Worm (Caenorhabditis elegans) whole organism, young adult: ENCODE results near the gene K03B8.14.

Source experiments
- B0019.2 ChIP-seq: fragments of 200-800 bp; sonication (Bioruptor generic); conservative IDR thresholded peaks from 2 replicates; pipeline ENCODE4 v1.3.6; 2022; ENCODE audit warnings: missing genetic modification reagents, missing genetic modification characterization, missing compliant biosample characterization
- B0336.3 ChIP-seq: fragments of 200-800 bp; sonication (Bioruptor generic); IDR thresholded peaks from 2 replicates; pipeline ENCODE4 v1.3.6; 2022; ENCODE audit warnings: missing genetic modification characterization, missing compliant biosample characterization
- D2030.7 ChIP-seq: fragments of 200-800 bp; sonication (Bioruptor generic); IDR thresholded peaks from 2 replicates; pipeline ENCODE4 v1.3.6; 2022; ENCODE audit warnings: missing genetic modification reagents, missing genetic modification characterization, missing compliant biosample characterization
- F22D6.2 ChIP-seq: sonication (generic microtip); optimal IDR thresholded peaks from 2 replicates; lab custom pipeline; 2016; ENCODE audit warnings: mild to moderate bottlenecking, missing genetic modification characterization, missing compliant biosample characterization
- F39B2.1 ChIP-seq: fragments of 200-800 bp; sonication (Bioruptor generic); IDR thresholded peaks from 2 replicates; pipeline ENCODE4 v1.3.6; 2022; ENCODE audit warnings: missing genetic modification reagents, missing genetic modification characterization, missing compliant biosample characterization
- K11D2.4 ChIP-seq: fragments of 200-800 bp; sonication (Bioruptor generic); IDR thresholded peaks from 2 replicates; pipeline ENCODE4 v1.3.6; 2022; ENCODE audit warnings: missing genetic modification reagents, missing genetic modification characterization, missing compliant biosample characterization
- T07F8.4 ChIP-seq: sonication (generic microtip); optimal IDR thresholded peaks from 2 replicates; lab custom pipeline; 2016; ENCODE audit warnings: mild to moderate bottlenecking, missing genetic modification characterization, moderate library complexity, missing compliant biosample characterization
- T26A5.8 ChIP-seq: sonication (generic microtip); optimal IDR thresholded peaks from 2 replicates; lab custom pipeline; 2016; ENCODE audit warnings: missing genetic modification characterization, missing compliant biosample characterization
- Y56A3A.18 ChIP-seq: fragments of 200-800 bp; sonication (Bioruptor generic); IDR thresholded peaks from 2 replicates; pipeline ENCODE4 v1.3.6; 2022; ENCODE audit warnings: missing genetic modification reagents, missing genetic modification characterization, missing compliant biosample characterization
- Y67H2A.10 ChIP-seq: fragments of 200-800 bp; sonication (Bioruptor generic); conservative IDR thresholded peaks from 2 replicates; pipeline ENCODE4 v1.3.6; 2022; ENCODE audit warnings: missing genetic modification reagents, missing genetic modification characterization, missing compliant biosample characterization
- aptf-2 ChIP-seq: fragments of 200-800 bp; sonication (Bioruptor generic); conservative IDR thresholded peaks from 2 replicates; pipeline ENCODE4 v1.3.6; 2022; ENCODE audit warnings: missing genetic modification reagents, missing genetic modification characterization, missing compliant biosample characterization
- bed-1 ChIP-seq: fragments of 200-800 bp; sonication (Bioruptor generic); IDR thresholded peaks from 2 replicates; pipeline ENCODE4 v1.3.6; 2022; ENCODE audit warnings: missing genetic modification reagents, missing genetic modification characterization, missing compliant biosample characterization
- cebp-1 ChIP-seq, 2 experiments: fragments of 200-800 bp in 1 of 2; sonication (Bioruptor generic) in 1 of 2; sonication (generic microtip) in 1 of 2; IDR thresholded peaks in 1 of 2; optimal IDR thresholded peaks in 1 of 2; 2 replicates each; pipeline versions ENCODE4 v1.3.6 to Lab custom; 2017 to 2022; ENCODE audit warnings: missing compliant biosample characterization in 2 of 2, missing genetic modification characterization in 2 of 2, mild to moderate bottlenecking in 1 of 2, missing genetic modification reagents in 1 of 2, moderate library complexity in 1 of 2
- ceh-27 ChIP-seq: fragments of 200-800 bp; sonication (Bioruptor generic); optimal IDR thresholded peaks from 2 replicates; lab custom pipeline; 2018; ENCODE audit warnings: mild to moderate bottlenecking, missing genetic modification characterization, moderate library complexity, missing compliant biosample characterization
- ceh-58 ChIP-seq: fragments of 200-800 bp; sonication (Bioruptor generic); IDR thresholded peaks from 2 replicates; pipeline ENCODE4 v1.3.6; 2022; ENCODE audit warnings: missing genetic modification characterization, missing compliant biosample characterization
- ceh-79 ChIP-seq: sonication (generic microtip); optimal IDR thresholded peaks from 2 replicates; lab custom pipeline; 2017; ENCODE audit warnings: mild to moderate bottlenecking, missing genetic modification characterization, missing compliant biosample characterization
- dpff-1 ChIP-seq: sonication (generic microtip); optimal IDR thresholded peaks from 2 replicates; lab custom pipeline; 2017; ENCODE audit warnings: mild to moderate bottlenecking, missing genetic modification characterization, missing compliant biosample characterization
- hlh-12 ChIP-seq: sonication (generic microtip); optimal IDR thresholded peaks from 2 replicates; lab custom pipeline; 2016; ENCODE audit warnings: missing genetic modification characterization, missing compliant biosample characterization
- hlh-26 ChIP-seq: fragments of 200-800 bp; sonication (Bioruptor generic); conservative IDR thresholded peaks from 2 replicates; pipeline ENCODE4 v1.3.6; 2022; ENCODE audit warnings: missing genetic modification reagents, missing genetic modification characterization, missing compliant biosample characterization
- hrde-1 ChIP-seq: sonication (generic microtip); optimal IDR thresholded peaks from 2 replicates; lab custom pipeline; 2016; ENCODE audit warnings: missing genetic modification characterization, mild to moderate bottlenecking, missing compliant biosample characterization, moderate library complexity, missing genotype, missing genetic modification reagents, borderline replicate concordance
- let-526 ChIP-seq: fragments of 200-800 bp; sonication (Bioruptor generic); IDR thresholded peaks from 2 replicates; pipeline ENCODE4 v1.3.6; 2022; ENCODE audit warnings: missing genetic modification reagents, missing genetic modification characterization, missing compliant biosample characterization
- lin-35 ChIP-seq, 3 experiments: fragments of 150-350 bp in 2 of 3; sonication (generic microtip) in 1 of 3; optimal IDR thresholded peaks; 2 replicates each; lab custom pipeline; 2014 to 2018; ENCODE audit warnings: missing biosample characterization in 3 of 3, missing genetic modification characterization in 3 of 3, missing genetic modification reagents in 3 of 3
- madf-8 ChIP-seq: fragments of 200-800 bp; sonication (Bioruptor generic); conservative IDR thresholded peaks from 2 replicates; pipeline ENCODE4 v1.3.6; 2022; ENCODE audit warnings: missing genetic modification reagents, missing genetic modification characterization, missing compliant biosample characterization
- nfya-1 ChIP-seq: sonication (generic microtip); optimal IDR thresholded peaks from 2 replicates; lab custom pipeline; 2017; ENCODE audit warnings: antibody characterized with exemption, missing compliant biosample characterization, missing genetic modification characterization, borderline replicate concordance; ENCODE audit not compliant: insufficient read depth
- nhr-27 ChIP-seq: fragments of 200-800 bp; sonication (Bioruptor generic); optimal IDR thresholded peaks from 2 replicates; lab custom pipeline; 2018; ENCODE audit warnings: mild to moderate bottlenecking, missing genetic modification characterization, moderate library complexity, missing compliant biosample characterization
- nhr-90 ChIP-seq: sonication (generic microtip); optimal IDR thresholded peaks from 2 replicates; lab custom pipeline; 2016; ENCODE audit warnings: missing genotype, mild to moderate bottlenecking, missing genetic modification characterization, missing compliant biosample characterization
- rcor-1 ChIP-seq: fragments of 200-800 bp; sonication (Bioruptor generic); IDR thresholded peaks from 2 replicates; pipeline ENCODE4 v1.3.6; 2022; ENCODE audit warnings: missing genetic modification reagents, missing genetic modification characterization, missing compliant biosample characterization
- rpc-1 ChIP-seq, 2 experiments: fragments of 150-350 bp in 1 of 2; sonication (generic microtip) in 1 of 2; optimal IDR thresholded peaks; 2 replicates each; lab custom pipeline; 2014 to 2018; ENCODE audit warnings: missing biosample characterization in 1 of 2, missing genetic modification characterization in 1 of 2, missing genetic modification reagents in 1 of 2, missing genotype in 1 of 2
- snpc-1.1 ChIP-seq: sonication (generic microtip); optimal IDR thresholded peaks from 2 replicates; lab custom pipeline; 2017; ENCODE audit warnings: missing genetic modification characterization, mild to moderate bottlenecking, missing compliant biosample characterization, antibody characterized with exemption, moderate library complexity, missing genotype, missing genetic modification reagents; ENCODE audit not compliant: insufficient read depth
- snpc-1.3 ChIP-seq: sonication (generic microtip); optimal IDR thresholded peaks from 2 replicates; lab custom pipeline; 2017; ENCODE audit warnings: missing genetic modification characterization, mild to moderate bottlenecking, missing compliant biosample characterization, antibody characterized with exemption, moderate library complexity, missing genotype, missing genetic modification reagents; ENCODE audit not compliant: insufficient read depth
- somi-1 ChIP-seq: fragments of 200-800 bp; sonication (Bioruptor generic); optimal IDR thresholded peaks from 2 replicates; lab custom pipeline; 2018; ENCODE audit warnings: mild to moderate bottlenecking, missing genetic modification characterization, missing compliant biosample characterization
- zfh-2 ChIP-seq: fragments of 200-800 bp; sonication (Bioruptor generic); conservative IDR thresholded peaks from 2 replicates; pipeline ENCODE4 v1.3.6; 2022; ENCODE audit warnings: missing genetic modification reagents, missing genetic modification characterization, missing compliant biosample characterization
- ztf-22 ChIP-seq: fragments of 200-800 bp; sonication (Bioruptor generic); optimal IDR thresholded peaks from 2 replicates; lab custom pipeline; 2018; ENCODE audit warnings: mild to moderate bottlenecking, missing genetic modification characterization, moderate library complexity, missing compliant biosample characterization
- ztf-25 ChIP-seq: fragments of 200-800 bp; sonication (Bioruptor generic); IDR thresholded peaks from 2 replicates; pipeline ENCODE4 v1.3.6; 2022; ENCODE audit warnings: missing genetic modification reagents, missing genetic modification characterization, missing compliant biosample characterization
- ztf-28 ChIP-seq: fragments of 200-800 bp; sonication (Bioruptor generic); IDR thresholded peaks from 2 replicates; pipeline ENCODE4 v1.3.6; 2022; ENCODE audit warnings: missing genetic modification reagents, missing genetic modification characterization, missing compliant biosample characterization

Gene K03B8.14

ce11 chrV:11375150-11375792 lies 15.0 kb upstream of the K03B8.14 start, which contains the start of gene cnb-1 (continued):
- TF ChIP-seq snpc-1.3 (tag; lab: Kevin White, UChicago) (no peak), aptf-2 (GFP tag; lab: Robert Waterston, UW) (no peak), ztf-22 (GFP tag; lab: Kevin White, UChicago) (no peak), D2030.7 (no peak), Y56A3A.18 (no peak), T07F8.4 (tag; lab: Kevin White, UChicago) (no peak), rcor-1 (0 out of 2 replicates have a peak, but pooled peaks have one; percentile 17)

ce11 chrV:11379341-11379740 lies 11.0 kb upstream of the K03B8.14 start:
- TF ChIP-seq dpff-1 (tag; lab: Kevin White, UChicago), result no peak
- no peak for TF ChIP-seq lin-35 (GFP tag; optimal IDR thresholded peaks at IDR 0.05; lab: Kevin White, UChicago)
- no peak for TF ChIP-seq hlh-12 (tag; lab: Kevin White, UChicago)
- no peak for TF ChIP-seq snpc-1.3 (tag; lab: Kevin White, UChicago)

- TF ChIP-seq Y67H2A.10 (GFP tag; lab: Robert Waterston, UW), result no peak
- no peak for TF ChIP-seq nhr-27 (tag; lab: Kevin White, UChicago)
- TF ChIP-seq Y56A3A.18, result no peak
These were observed 9.7 kb upstream of the K03B8.14 start for ce11 chrV:11380571-11380970.

- TF ChIP-seq snpc-1.1 (tag; lab: Kevin White, UChicago), result no peak
- no peak for TF ChIP-seq hlh-12 (tag; lab: Kevin White, UChicago)
- no peak for TF ChIP-seq dpff-1 (tag; lab: Kevin White, UChicago)
- TF ChIP-seq zfh-2, result no peak
- no peak for TF ChIP-seq ztf-25 (GFP tag; lab: Robert Waterston, UW)
- TF ChIP-seq ceh-79 (tag; lab: Kevin White, UChicago), result no peak
- no peak for TF ChIP-seq F22D6.2 (tag; lab: Kevin White, UChicago)
- TF ChIP-seq bed-1 (GFP tag; lab: Robert Waterston, UW), result no peak
- no peak for TF ChIP-seq nhr-90
- TF ChIP-seq ceh-27 (GFP tag; lab: Kevin White, UChicago), result no peak
- no peak for TF ChIP-seq hlh-26 (GFP tag; lab: Robert Waterston, UW)
- no peak for TF ChIP-seq let-526
- no peak for TF ChIP-seq aptf-2 (GFP tag; lab: Robert Waterston, UW)
- TF ChIP-seq ceh-58 (GFP tag; lab: Robert Waterston, UW), result no peak
- TF ChIP-seq F39B2.1 (GFP tag; lab: Robert Waterston, UW), result no peak
- TF ChIP-seq nfya-1 (tag; lab: Kevin White, UChicago), result no peak
- no peak for TF ChIP-seq hrde-1 (tag; lab: Kevin White, UChicago)
- TF ChIP-seq ztf-28, result no peak
- no peak for TF ChIP-seq madf-8 (GFP tag; lab: Robert Waterston, UW)
These were observed 7.3 kb upstream of the K03B8.14 start, which contains the start of gene F55C10.5 for ce11 chrV:11383032-11383431. Gene F55C10.5, plus strand, starts transcription at chrV:11383105.

- TF ChIP-seq T26A5.8 (tag; lab: Kevin White, UChicago) (no peak), B0336.3 (GFP tag; lab: Robert Waterston, UW) (no peak), cebp-1 (GFP tag; IDR thresholded peaks at IDR 0.05; lab: Robert Waterston, UW) (no peak), cebp-1 (tag; optimal IDR thresholded peaks at IDR 0.05; lab: Kevin White, UChicago) (no peak), somi-1 (GFP tag; lab: Kevin White, UChicago) (no peak), B0019.2 (no peak), rpc-1 (optimal IDR thresholded peaks at IDR 0.05; lab: Kevin White, UChicago) (no peak), rpc-1 (tag; optimal IDR thresholded peaks at IDR 0.05; lab: Kevin White, UChicago) (no peak), K11D2.4 (no peak), lin-35 (GFP tag; optimal IDR thresholded peaks at IDR 0.05; lab: Kevin White, UChicago) (no peak)
These were observed 5.2 kb upstream of the K03B8.14 start, which contains the start of gene col-154 for ce11 chrV:11385060-11385459. Gene col-154, plus strand, starts transcription at chrV:11385360.
